Worm (Caenorhabditis elegans) whole organism, late embryonic: Measurements from ENCODE around the gene F14E5.2.

Experiments used
- F13H6.1 ChIP-seq: sonication (generic microtip); optimal IDR thresholded peaks from 2 replicates; lab custom pipeline; 2016; ENCODE audit warnings: missing genetic modification characterization, missing compliant biosample characterization
- T23F11.4 ChIP-seq: fragments of 200-800 bp; sonication (Bioruptor generic); optimal IDR thresholded peaks from 2 replicates; lab custom pipeline; 2018; ENCODE audit warnings: mild to moderate bottlenecking, missing genetic modification characterization, missing compliant biosample characterization
- ama-1 ChIP-seq: fragments of 150-350 bp; optimal IDR thresholded peaks from 2 replicates; lab custom pipeline; 2014
- ceh-14 ChIP-seq: sonication (generic microtip); optimal IDR thresholded peaks from 2 replicates; lab custom pipeline; 2016; ENCODE audit warnings: missing genotype, missing genetic modification characterization, missing compliant biosample characterization
- ceh-18 ChIP-seq: sonication (generic microtip); optimal IDR thresholded peaks from 2 replicates; lab custom pipeline; 2016; ENCODE audit warnings: missing genetic modification characterization, missing compliant biosample characterization
- ceh-19 ChIP-seq: fragments of 200-800 bp; sonication (Bioruptor generic); optimal IDR thresholded peaks from 2 replicates; lab custom pipeline; 2018; ENCODE audit warnings: mild to moderate bottlenecking, missing genetic modification characterization, missing compliant biosample characterization
- ceh-24 ChIP-seq: sonication (generic microtip); optimal IDR thresholded peaks from 2 replicates; lab custom pipeline; 2016; ENCODE audit warnings: mild to moderate bottlenecking, missing genetic modification characterization, missing compliant biosample characterization
- ceh-31 ChIP-seq: sonication (generic microtip); optimal IDR thresholded peaks from 2 replicates; lab custom pipeline; 2016; ENCODE audit warnings: missing genetic modification characterization, missing compliant biosample characterization
- ceh-6 ChIP-seq: fragments of 200-800 bp; sonication (Bioruptor generic); optimal IDR thresholded peaks from 2 replicates; lab custom pipeline; 2018; ENCODE audit warnings: mild to moderate bottlenecking, missing genetic modification characterization, missing compliant biosample characterization
- che-1 ChIP-seq: sonication (generic microtip); optimal IDR thresholded peaks from 2 replicates; lab custom pipeline; 2016; ENCODE audit warnings: mild to moderate bottlenecking, missing genetic modification characterization, missing compliant biosample characterization
- elt-4 ChIP-seq: sonication (generic microtip); optimal IDR thresholded peaks from 2 replicates; lab custom pipeline; 2016; ENCODE audit warnings: missing genetic modification characterization, missing compliant biosample characterization
- gmeb-2 ChIP-seq: sonication (generic microtip); optimal IDR thresholded peaks from 2 replicates; lab custom pipeline; 2016; ENCODE audit warnings: missing genetic modification characterization, inconsistent platforms, missing compliant biosample characterization
- hlh-13 ChIP-seq: fragments of 200-800 bp; sonication (Bioruptor generic); optimal IDR thresholded peaks from 2 replicates; lab custom pipeline; 2018; ENCODE audit warnings: mild to moderate bottlenecking, missing genetic modification characterization, missing compliant biosample characterization
- hlh-15 ChIP-seq: sonication (generic microtip); optimal IDR thresholded peaks from 2 replicates; lab custom pipeline; 2016; ENCODE audit warnings: missing genetic modification characterization, missing compliant biosample characterization
- nhr-232 ChIP-seq: sonication (generic microtip); optimal IDR thresholded peaks from 2 replicates; lab custom pipeline; 2016; ENCODE audit warnings: missing genetic modification characterization, missing compliant biosample characterization
- pha-2 ChIP-seq: sonication (generic microtip); optimal IDR thresholded peaks from 2 replicates; lab custom pipeline; 2017; ENCODE audit warnings: mild to moderate bottlenecking, missing genetic modification characterization, missing compliant biosample characterization
- ref-2 ChIP-seq: sonication (generic microtip); optimal IDR thresholded peaks from 2 replicates; lab custom pipeline; 2016; ENCODE audit warnings: missing genetic modification characterization, missing compliant biosample characterization
- sdc-2 ChIP-seq: sonication (generic microtip); optimal IDR thresholded peaks from 2 replicates; lab custom pipeline; 2016; ENCODE audit warnings: missing genotype, missing genetic modification characterization, missing compliant biosample characterization
- syd-9 ChIP-seq: sonication (generic microtip); optimal IDR thresholded peaks from 2 replicates; lab custom pipeline; 2016; ENCODE audit warnings: mild to moderate bottlenecking, missing genetic modification characterization, moderate library complexity, missing compliant biosample characterization
- tbx-2 ChIP-seq: sonication (generic microtip); optimal IDR thresholded peaks from 2 replicates; lab custom pipeline; 2016; ENCODE audit warnings: missing genetic modification characterization, missing compliant biosample characterization
- unc-3 ChIP-seq, 2 experiments: fragments of 200-800 bp in 1 of 2; sonication (Bioruptor generic) in 1 of 2; sonication (generic microtip) in 1 of 2; conservative IDR thresholded peaks in 1 of 2; optimal IDR thresholded peaks in 1 of 2; 2 replicates each; pipeline versions ENCODE4 v1.3.6 to Lab custom; 2016 to 2022; ENCODE audit warnings: missing compliant biosample characterization in 2 of 2, missing genetic modification characterization in 2 of 2, missing genetic modification reagents in 1 of 2
- zip-5 ChIP-seq: sonication (generic microtip); optimal IDR thresholded peaks from 2 replicates; lab custom pipeline; 2016; ENCODE audit warnings: missing genetic modification characterization, missing compliant biosample characterization

Gene F14E5.2

DNA sequence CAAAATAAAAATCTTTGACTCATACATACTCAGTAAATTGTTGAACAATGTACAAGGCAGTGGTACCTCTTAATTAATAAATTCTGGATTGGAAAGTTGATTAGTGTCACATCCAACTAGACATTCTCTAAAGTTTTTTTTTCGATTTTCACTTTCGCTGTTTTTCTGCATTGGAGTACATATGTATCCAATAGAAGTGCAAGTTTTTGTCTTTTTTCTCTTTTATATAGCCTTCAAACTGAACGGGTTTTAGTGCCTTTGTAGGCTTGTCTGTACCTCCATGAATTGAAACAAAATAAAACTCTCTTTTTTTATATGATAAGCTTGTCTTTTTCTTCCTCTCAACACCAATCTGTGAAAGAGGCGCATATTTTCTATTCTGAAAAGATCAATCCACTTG lies 48.5 kb downstream of the F14E5.2 start:
- no peak for TF ChIP-seq unc-3 (GFP tag; conservative IDR thresholded peaks at IDR 0.05; lab: Robert Waterston, UW)
- TF ChIP-seq unc-3 (tag; optimal IDR thresholded peaks at IDR 0.05; lab: Kevin White, UChicago), result no peak
- no peak for TF ChIP-seq pha-2 (tag; lab: Kevin White, UChicago)
- TF ChIP-seq ceh-14 (tag; lab: Kevin White, UChicago), result no peak
- no peak for TF ChIP-seq tbx-2 (tag; lab: Kevin White, UChicago)
- TF ChIP-seq hlh-15 (tag; lab: Kevin White, UChicago), result no peak
- TF ChIP-seq sdc-2 (tag; lab: Kevin White, UChicago), result no peak
- TF ChIP-seq zip-5 (tag; lab: Kevin White, UChicago), result no peak
- no peak for TF ChIP-seq syd-9 (tag; lab: Kevin White, UChicago)
- no peak for TF ChIP-seq gmeb-2 (tag; lab: Kevin White, UChicago)
- TF ChIP-seq elt-4 (tag; lab: Kevin White, UChicago), result no peak
- no peak for TF ChIP-seq T23F11.4 (GFP tag; lab: Kevin White, UChicago)
- TF ChIP-seq F13H6.1 (tag; lab: Kevin White, UChicago), result no peak
- TF ChIP-seq nhr-232 (tag; lab: Kevin White, UChicago), result no peak
- TF ChIP-seq ceh-6 (GFP tag; lab: Kevin White, UChicago), result no peak
- TF ChIP-seq ceh-18 (tag; lab: Kevin White, UChicago), result no peak
- TF ChIP-seq che-1 (tag; lab: Kevin White, UChicago), result no peak
- no peak for TF ChIP-seq ceh-19 (GFP tag; lab: Kevin White, UChicago)

DNA sequence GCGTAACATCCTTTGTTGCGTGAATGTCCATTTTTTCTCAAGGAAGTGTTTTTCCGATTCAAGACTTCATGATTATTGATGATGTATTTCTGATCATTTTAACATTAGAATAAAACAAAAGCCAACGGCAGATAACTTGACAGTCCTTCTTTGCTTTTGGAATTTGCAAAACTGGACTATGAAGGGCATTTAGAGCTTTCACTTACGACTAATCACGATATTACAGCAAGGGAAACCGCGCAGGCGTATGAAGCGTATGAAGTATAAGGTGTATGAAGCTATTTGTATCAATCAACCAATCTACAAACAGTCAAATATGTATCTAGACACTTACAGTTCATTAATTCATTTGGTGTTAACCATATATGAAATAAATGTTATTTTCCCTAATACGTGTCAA lies 50.9 kb downstream of the F14E5.2 start:
- no peak for TF ChIP-seq hlh-13 (GFP tag; lab: Kevin White, UChicago)
- TF ChIP-seq ceh-24 (tag; lab: Kevin White, UChicago), result no peak
- TF ChIP-seq ref-2, result no peak
- no peak for TF ChIP-seq ceh-31 (tag; lab: Kevin White, UChicago)
- no peak for TF ChIP-seq ama-1
